Fruit fly (Drosophila melanogaster) whole organism: ENCODE results near the gene Cont.

Experiments used
- CG8478 ChIP-seq: fragments of >200 bp; optimal IDR thresholded peaks from 2 replicates; lab custom pipeline; 2018; ENCODE audit warnings: inconsistent platforms
- Dll ChIP-seq: fragments of >200 bp; optimal IDR thresholded peaks from 2 replicates; lab custom pipeline; 2017
- EcR ChIP-seq, 2 experiments: fragments of >200 bp; optimal IDR thresholded peaks; 2 replicates each; lab custom pipeline; 2017; ENCODE audit warnings: missing biosample characterization in 2 of 2, missing genetic modification characterization in 2 of 2, missing genetic modification reagents in 2 of 2
- pan ChIP-seq: fragments of >200 bp; optimal IDR thresholded peaks from 2 replicates; lab custom pipeline; 2017
- psq ChIP-seq: fragments of >200 bp; optimal IDR thresholded peaks from 2 replicates; lab custom pipeline; 2017
- usp ChIP-seq: fragments of >200 bp; optimal IDR thresholded peaks from 2 replicates; lab custom pipeline; 2017; ENCODE audit warnings: missing biosample characterization, missing genetic modification characterization, mixed read lengths

The Cont gene

dm6 chr3R:4402884-4403705, 22.0 kb downstream of the Cont start, which contains the start of gene lost:
lost (plus strand) TSS chr3R:4403076.
- TF ChIP-seq EcR (GFP tag; optimal IDR thresholded peaks at IDR 0.05; lab: Kevin White, UChicago) (no peak), pan (lab: Kevin White, UChicago) (no peak), usp (GFP tag; lab: Kevin White, UChicago) (no peak), Dll (lab: Kevin White, UChicago) (no peak), psq (lab: Kevin White, UChicago) (no peak), CG8478 (lab: Kevin White, UChicago) (no peak)

DNA sequence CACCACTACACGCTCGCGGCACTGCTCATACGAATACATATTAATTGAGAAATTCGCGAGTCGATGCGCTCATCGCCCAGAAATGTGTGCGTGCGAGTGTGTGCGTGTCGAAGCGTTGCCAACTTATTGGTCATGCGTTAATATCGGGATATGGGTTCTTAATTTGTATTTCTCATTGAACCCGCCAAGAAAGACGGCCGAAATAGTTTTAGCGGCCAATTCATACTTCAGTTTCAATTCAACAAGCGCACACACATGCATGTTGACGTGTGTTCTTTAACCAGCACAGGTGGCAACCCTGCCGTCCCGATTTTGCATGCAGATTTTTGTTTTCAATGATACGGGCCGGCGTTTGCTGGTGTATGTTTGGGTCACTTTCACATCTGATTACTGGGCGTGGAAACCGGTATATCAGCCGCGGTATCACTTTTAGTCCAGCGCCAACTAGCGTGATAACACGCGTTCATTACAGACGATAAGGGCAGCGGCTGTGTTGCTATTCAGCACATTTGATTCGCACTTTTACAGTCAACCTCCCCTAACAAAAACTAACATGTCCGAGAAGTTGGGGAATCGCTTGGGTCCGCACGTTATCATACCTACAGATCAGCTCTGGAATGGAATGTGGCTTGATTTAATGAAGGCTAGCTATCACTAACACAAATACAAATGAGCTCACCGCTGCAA, 22.7 kb downstream of the Cont start:
- TF ChIP-seq usp (GFP tag; lab: Kevin White, UChicago) (no peak), EcR (GFP tag; optimal IDR thresholded peaks at IDR 0.05; lab: Kevin White, UChicago) (peak in 1 of 2 experiments; percentile 41)

dm6 chr3R:4407325-4407724, 26.2 kb downstream of the Cont start:
- TF ChIP-seq Dll (lab: Kevin White, UChicago), result no peak
- no peak for TF ChIP-seq pan (lab: Kevin White, UChicago)
- no peak for TF ChIP-seq CG8478 (lab: Kevin White, UChicago)
- no peak for TF ChIP-seq usp (GFP tag; lab: Kevin White, UChicago)
- TF ChIP-seq psq (lab: Kevin White, UChicago), result no peak
- no peak for TF ChIP-seq EcR (GFP tag; optimal IDR thresholded peaks at IDR 0.05; lab: Kevin White, UChicago)

DNA sequence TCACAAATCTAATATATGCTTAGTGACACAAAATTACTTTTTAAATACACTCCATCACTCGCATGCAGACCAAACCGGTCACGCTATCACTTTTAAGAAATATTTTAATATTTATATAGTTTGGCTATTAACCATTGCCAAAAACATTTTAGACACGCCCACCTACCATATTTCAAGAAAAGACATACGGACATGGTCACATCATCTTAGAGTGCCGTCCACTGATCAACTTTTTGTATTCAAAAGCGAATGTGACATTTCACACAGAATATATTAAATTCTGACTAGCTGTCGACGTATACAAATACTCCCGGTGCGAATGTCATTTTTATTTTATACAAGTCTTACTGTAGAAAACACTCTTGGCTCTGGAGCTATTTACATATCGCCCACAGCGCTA, 35.0 kb downstream of the Cont start, which contains the start of gene CG31528:
TSS of gene CG31528 (plus strand) at position 301 of the 400 bp plus-strand sequence.
- TF ChIP-seq Dll (lab: Kevin White, UChicago) (no peak), CG8478 (lab: Kevin White, UChicago) (no peak)

dm6 chr3R:4419482-4419881, 38.4 kb downstream of the Cont start, which contains the start of gene CG32944:
CG32944 (minus strand) TSS chr3R:4419578.
- TF ChIP-seq CG8478 (lab: Kevin White, UChicago), result no peak
- TF ChIP-seq pan (lab: Kevin White, UChicago), result no peak
- no peak for TF ChIP-seq EcR (GFP tag; optimal IDR thresholded peaks at IDR 0.05; lab: Kevin White, UChicago)
- TF ChIP-seq psq (lab: Kevin White, UChicago), result no peak
- no peak for TF ChIP-seq Dll (lab: Kevin White, UChicago)
- TF ChIP-seq usp (GFP tag; lab: Kevin White, UChicago), result no peak

- TF ChIP-seq psq (lab: Kevin White, UChicago), result no peak
- TF ChIP-seq usp (GFP tag; lab: Kevin White, UChicago), result no peak
- TF ChIP-seq EcR (GFP tag; optimal IDR thresholded peaks at IDR 0.05; lab: Kevin White, UChicago), result no peak
- TF ChIP-seq pan (lab: Kevin White, UChicago), result no peak
- TF ChIP-seq CG8478 (lab: Kevin White, UChicago), result no peak
- TF ChIP-seq Dll (lab: Kevin White, UChicago), result no peak
Measured at dm6 chr3R:4426730-4427129, 45.6 kb downstream of the Cont start, which contains the start of gene CG31525. CG31525 (plus strand) TSS chr3R:4427030.

DNA sequence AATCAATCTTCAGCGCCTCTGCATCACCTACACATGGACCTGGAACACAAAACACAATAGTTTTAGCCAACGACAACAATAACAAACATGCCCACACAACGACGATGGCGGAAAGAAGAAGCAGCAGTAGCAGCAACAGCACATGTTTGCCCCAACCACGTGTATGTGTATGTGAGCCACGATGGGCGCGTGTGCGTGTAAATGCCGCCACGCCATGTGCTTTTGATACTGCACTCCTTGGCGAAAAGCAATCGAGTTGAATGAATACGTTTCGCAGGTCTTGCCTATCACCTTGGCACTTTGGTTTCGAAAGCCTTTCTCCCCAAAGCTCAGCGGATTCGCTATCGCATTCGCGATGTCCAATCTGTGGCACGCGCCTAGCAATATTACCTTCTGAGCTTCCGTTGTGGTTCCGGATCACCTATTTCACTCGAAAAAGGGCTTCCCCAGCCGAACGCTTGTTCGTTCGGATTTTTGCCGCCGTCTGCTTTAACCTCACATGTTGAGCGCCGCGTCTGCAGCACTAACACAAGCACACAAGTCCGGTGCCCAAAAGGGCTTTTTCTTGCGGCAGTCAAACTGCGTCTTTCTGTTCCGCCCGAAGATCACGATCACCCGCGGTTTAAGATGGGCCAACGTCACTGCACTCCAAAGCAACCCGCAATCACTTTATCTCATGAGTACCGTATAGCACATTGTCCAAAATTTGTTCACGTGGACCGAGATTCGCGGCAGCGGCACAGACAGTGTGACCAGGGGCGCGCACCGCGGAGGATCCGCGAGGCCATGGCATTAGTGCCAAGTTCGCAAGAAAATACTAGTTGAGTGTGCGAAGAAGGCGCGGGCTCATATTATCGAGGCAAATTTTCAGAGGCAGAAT, 47.7 kb downstream of the Cont start, which contains the start of gene srl:
TSS of gene srl (minus strand) at position 751 of the 880 bp plus-strand sequence.
- TF ChIP-seq pan (lab: Kevin White, UChicago), result peak; percentile 10
- TF ChIP-seq usp (GFP tag; lab: Kevin White, UChicago), result no peak

DNA sequence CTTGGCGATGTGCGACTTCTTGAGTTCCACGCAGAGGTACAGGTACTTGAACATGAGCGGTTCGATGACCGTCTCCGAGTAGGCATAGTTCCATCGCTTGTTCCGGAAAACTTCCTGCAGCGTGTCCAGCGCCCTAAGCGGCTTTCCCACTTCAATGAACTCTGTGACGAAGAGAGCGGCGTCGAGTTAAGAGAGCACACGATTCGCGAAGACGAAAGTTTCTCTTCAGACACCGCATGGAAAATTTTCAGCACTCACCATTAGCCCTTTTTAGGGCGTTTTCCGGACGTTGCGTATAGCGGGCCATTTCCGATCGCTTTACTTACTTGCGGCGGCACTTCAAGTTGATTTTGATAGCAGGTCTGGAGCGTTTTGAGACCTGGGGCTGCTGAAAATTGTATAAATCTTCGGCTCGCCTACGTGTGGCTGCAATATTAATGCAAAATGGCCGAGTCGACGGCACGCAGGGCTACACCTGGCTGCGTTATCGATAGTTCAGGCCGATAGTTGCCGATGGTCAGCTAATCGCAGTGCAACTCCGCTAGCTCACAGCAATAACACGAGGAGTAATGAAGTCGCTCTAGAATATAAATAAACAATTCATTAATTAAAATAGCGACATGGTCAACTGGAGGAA, 52.5 kb downstream of the Cont start, which contains the start of the genes eIF3a and CG1074:
TSS of gene eIF3a (minus strand) at position 455 of the 637 bp plus-strand sequence.
TSS of gene CG1074 (plus strand) at position 525 of the 637 bp plus-strand sequence.
- TF ChIP-seq pan (lab: Kevin White, UChicago) (no peak), CG8478 (lab: Kevin White, UChicago) (no peak), EcR (GFP tag; optimal IDR thresholded peaks at IDR 0.05; lab: Kevin White, UChicago) (no peak), usp (GFP tag; lab: Kevin White, UChicago) (no peak), psq (lab: Kevin White, UChicago) (no peak), Dll (lab: Kevin White, UChicago) (peak; percentile 15)
